Fruit fly (Drosophila melanogaster) whole organism, embryonic: Measurements from ENCODE around the gene CG5070.

Experiments
- CG11398 ChIP-seq: fragments of 200-800 bp; sonication (Bioruptor generic); optimal IDR thresholded peaks from 2 replicates; lab custom pipeline; 2016; ENCODE audit warnings: missing biosample characterization, missing genetic modification characterization
- CG2712 ChIP-seq: fragments of 200-800 bp; optimal IDR thresholded peaks from 3 replicates; lab custom pipeline; 2019; ENCODE audit warnings: missing biosample characterization, mild to moderate bottlenecking, missing genetic modification characterization, moderate library complexity
- CG6854 ChIP-seq: fragments of 200-800 bp; sonication (Bioruptor generic); optimal IDR thresholded peaks from 3 replicates; lab custom pipeline; 2017; ENCODE audit warnings: missing biosample characterization, mild to moderate bottlenecking, missing genetic modification characterization
- CG8478 ChIP-seq: fragments of >200 bp; optimal IDR thresholded peaks from 2 replicates; lab custom pipeline; 2018
- Lpt ChIP-seq: fragments of >200 bp; optimal IDR thresholded peaks from 2 replicates; lab custom pipeline; 2018; ENCODE audit warnings: missing biosample characterization, missing genetic modification characterization
- Mes4 ChIP-seq: fragments of 200-800 bp; sonication (Bioruptor generic); optimal IDR thresholded peaks from 2 replicates; lab custom pipeline; 2016; ENCODE audit warnings: missing biosample characterization, missing genetic modification characterization
- Neu2 ChIP-seq: fragments of 200-800 bp; sonication (Bioruptor generic); optimal IDR thresholded peaks from 3 replicates; lab custom pipeline; 2016; ENCODE audit warnings: missing biosample characterization, missing genetic modification characterization, borderline replicate concordance
- dpn ChIP-seq, 2 experiments: fragments of 200-800 bp; sonication (Bioruptor generic); optimal IDR thresholded peaks; 3 replicates each; lab custom pipeline; 2016; ENCODE audit warnings: missing biosample characterization in 2 of 2, missing genetic modification characterization in 2 of 2
- eyg ChIP-seq: fragments of 200-800 bp; sonication (Bioruptor generic); optimal IDR thresholded peaks from 3 replicates; lab custom pipeline; 2016; ENCODE audit warnings: missing biosample characterization, missing genetic modification characterization
- fu2 ChIP-seq: fragments of 200-800 bp; sonication (Bioruptor generic); optimal IDR thresholded peaks from 2 replicates; lab custom pipeline; 2016; ENCODE audit warnings: missing biosample characterization, missing genetic modification characterization
- h ChIP-seq: fragments of >200 bp; optimal IDR thresholded peaks from 2 replicates; lab custom pipeline; 2017
- mld ChIP-seq: fragments of 200-800 bp; sonication (Bioruptor generic); IDR thresholded peaks from 3 replicates; pipeline ENCODE4 v1.3.6; 2022; ENCODE audit warnings: missing biosample characterization, missing genetic modification characterization; ENCODE audit not compliant: partially characterized antibody
- psq ChIP-seq: fragments of 200-800 bp; sonication (Bioruptor generic); optimal IDR thresholded peaks from 2 replicates; lab custom pipeline; 2017; ENCODE audit warnings: missing biosample characterization, missing genetic modification characterization
- sug ChIP-seq: fragments of 200-800 bp; optimal IDR thresholded peaks from 2 replicates; lab custom pipeline; 2019; ENCODE audit warnings: missing biosample characterization, mild to moderate bottlenecking, missing genetic modification characterization, moderate library complexity

- TF ChIP-seq CG6854 (no peak), dpn (GFP tag; optimal IDR thresholded peaks at IDR 0.05; lab: Kevin White, UChicago) (no peak), sug (no peak), Neu2 (no peak), mld (GFP tag; lab: Robert Waterston, UW) (no peak), Mes4 (no peak), CG2712 (tag; lab: Kevin White, UChicago) (no peak), CG11398 (GFP tag; lab: Kevin White, UChicago) (no peak), psq (GFP tag; lab: Kevin White, UChicago) (no peak), eyg (GFP tag; lab: Kevin White, UChicago) (no peak), CG8478 (lab: Kevin White, UChicago) (no peak), h (no peak), fu2 (GFP tag; lab: Kevin White, UChicago) (no peak), Lpt (no peak)
Observed at dm6 chrX:17188167-17188566, 14.7 kb upstream of the CG5070 start.
